Fruit fly (Drosophila melanogaster) S2 (cell line): ENCODE measurements around the gene CG5346.

ENCODE experiments used
- CG8478 ChIP-seq: fragments of >200 bp; optimal IDR thresholded peaks from 2 replicates; lab custom pipeline; 2018
- CTCF ChIP-seq, 2 experiments: fragments of >200 bp; optimal IDR thresholded peaks; 2 replicates each; lab custom pipeline; 2018

dm6 chr3R:22552686-22553085 is 24.2 kb upstream of the CG5346 start:
- TF ChIP-seq CG8478 (lab: Kevin White, UChicago) (no peak), CTCF (optimal IDR thresholded peaks at IDR 0.05; lab: Kevin White, UChicago) (no peak)
